Worm (Caenorhabditis elegans): ENCODE measurements around the gene srg-42.

- TF ChIP-seq klf-2 (GFP tag; conservative IDR thresholded peaks at IDR 0.05), result no peak
- TF ChIP-seq med-1 (GFP tag; optimal IDR thresholded peaks at IDR 0.05; ENCODE audit: insufficient read depth), result no peak
- TF ChIP-seq cog-1 (tag; optimal IDR thresholded peaks at IDR 0.05), result no peak
- no peak for TF ChIP-seq flt-1 (GFP tag; IDR thresholded peaks at IDR 0.05)
- TF ChIP-seq tab-1 (GFP tag; IDR thresholded peaks at IDR 0.05), result no peak
- TF ChIP-seq T22C8.4 (GFP tag; IDR thresholded peaks at IDR 0.05), result no peak
These were observed 23.1 kb upstream of the srg-42 start for ce11 chrV:11180951-11181350.

Measured in whole organism, midembryonic.